Fruit fly (Drosophila melanogaster): ENCODE measurements around the gene CG4766.

CG4766 gene

DNA sequence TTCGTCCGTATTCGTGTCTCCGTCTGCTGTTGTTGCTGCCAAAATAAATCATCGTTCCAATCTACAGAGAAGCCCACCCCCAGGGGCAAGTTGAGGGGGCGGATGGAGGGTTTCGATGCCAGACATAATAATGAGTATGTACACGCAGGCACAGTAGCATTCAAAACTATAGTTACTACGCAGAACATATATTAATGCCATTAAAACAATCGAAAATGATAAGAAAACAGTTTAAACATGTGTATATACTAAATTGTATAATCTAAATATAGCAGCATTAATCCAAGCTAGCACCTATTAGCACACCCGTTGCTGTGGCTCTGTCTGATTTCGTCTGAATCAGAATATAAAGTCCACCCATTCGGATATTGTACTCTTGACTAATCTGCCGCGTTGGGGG, 19.7 kb downstream of the CG4766 start (continued):
- peak; percentile 53; the same call in 1 of the 2 replicates for TF ChIP-seq CG17612 (GFP tag; IDR thresholded peaks at IDR 0.05)
- no peak for TF ChIP-seq sima (GFP tag; optimal IDR thresholded peaks at IDR 0.05)
- peak; percentile 68 for TF ChIP-seq CG12155 (GFP tag; optimal IDR thresholded peaks at IDR 0.05)
- TF ChIP-seq CG2875 (GFP tag; optimal IDR thresholded peaks at IDR 0.05): peak; percentile 54
- TF ChIP-seq CG11398 (GFP tag; optimal IDR thresholded peaks at IDR 0.05): peak; percentile 15
- peak; percentile 55; the same call in 2 of the 3 replicates for TF ChIP-seq CG11560 (tag; IDR thresholded peaks at IDR 0.05)
- TF ChIP-seq CG11456 (GFP tag; IDR thresholded peaks at IDR 0.05): peak; percentile 81
- peak; percentile 73 for TF ChIP-seq sisA (GFP tag; IDR thresholded peaks at IDR 0.05)
- peak; percentile 9 for TF ChIP-seq slp2 (GFP tag; optimal IDR thresholded peaks at IDR 0.05)
- TF ChIP-seq repo (GFP tag; optimal IDR thresholded peaks at IDR 0.05): no peak
- peak; percentile 15 for TF ChIP-seq CG5245 (GFP tag; optimal IDR thresholded peaks at IDR 0.05)
- TF ChIP-seq Taf1 (GFP tag; IDR thresholded peaks at IDR 0.05): peak; percentile 83
- no peak for TF ChIP-seq pzg (GFP tag; optimal IDR thresholded peaks at IDR 0.05)
- peak; percentile 65 for TF ChIP-seq Chrac-16 (GFP tag; optimal IDR thresholded peaks at IDR 0.05)
- peak; percentile 26 for TF ChIP-seq shn (GFP tag; optimal IDR thresholded peaks at IDR 0.05)
- peak; percentile 70 for TF ChIP-seq nmo (GFP tag; optimal IDR thresholded peaks at IDR 0.05)
- peak; percentile 55 for TF ChIP-seq zfh2 (GFP tag; optimal IDR thresholded peaks at IDR 0.05)
- TF ChIP-seq Vsx1 (GFP tag; optimal IDR thresholded peaks at IDR 0.05): peak; percentile 43
- peak; percentile 82 for TF ChIP-seq Ptx1 (GFP tag; IDR thresholded peaks at IDR 0.05)
- no peak for TF ChIP-seq CG3995 (GFP tag; optimal IDR thresholded peaks at IDR 0.05)
- TF ChIP-seq vfl (GFP tag; optimal IDR thresholded peaks at IDR 0.05): peak; percentile 15
- TF ChIP-seq CG15073 (GFP tag; optimal IDR thresholded peaks at IDR 0.05): no peak
- peak; percentile 95 for TF ChIP-seq CG11696 (GFP tag; IDR thresholded peaks at IDR 0.05)
- no peak for TF ChIP-seq pros (GFP tag; optimal IDR thresholded peaks at IDR 0.05)
- TF ChIP-seq B-H1 (GFP tag; IDR thresholded peaks at IDR 0.05): peak; percentile 49; the same call in 1 of the 3 replicates
- TF ChIP-seq Dref (GFP tag; IDR thresholded peaks at IDR 0.05): no peak; the same call in 1 of the 2 replicates
- TF ChIP-seq ab (GFP tag; optimal IDR thresholded peaks at IDR 0.05): no peak
- peak; percentile 39; the same call in 1 of the 2 replicates for TF ChIP-seq Nf-YA (GFP tag; IDR thresholded peaks at IDR 0.05)
- TF ChIP-seq CG10565 (GFP tag; optimal IDR thresholded peaks at IDR 0.05): no peak
- TF ChIP-seq pb (GFP tag; optimal IDR thresholded peaks at IDR 0.05): no peak
- TF ChIP-seq slou (GFP tag; optimal IDR thresholded peaks at IDR 0.05): peak; percentile 43
- TF ChIP-seq CG9797 (GFP tag; optimal IDR thresholded peaks at IDR 0.05): no peak
- TF ChIP-seq sob (GFP tag; IDR thresholded peaks at IDR 0.05): peak; percentile 82
- TF ChIP-seq zen (tag; optimal IDR thresholded peaks at IDR 0.05): no peak
- TF ChIP-seq CG8944 (GFP tag; optimal IDR thresholded peaks at IDR 0.05): peak; percentile 41
- no peak for TF ChIP-seq CG14860 (GFP tag; IDR thresholded peaks at IDR 0.05; ENCODE audit: partially characterized antibody)
- TF ChIP-seq stc (GFP tag; IDR thresholded peaks at IDR 0.05): peak; percentile 82
- TF ChIP-seq chn (GFP tag; optimal IDR thresholded peaks at IDR 0.05): peak; percentile 60
- peak; percentile 84 for TF ChIP-seq CG15269 (tag; optimal IDR thresholded peaks at IDR 0.05)
- peak; percentile 30 for TF ChIP-seq CG6683 (GFP tag; optimal IDR thresholded peaks at IDR 0.05)
- TF ChIP-seq Hsf (GFP tag; optimal IDR thresholded peaks at IDR 0.05): peak; percentile 73
- TF ChIP-seq gsb (GFP tag; IDR thresholded peaks at IDR 0.05): peak; percentile 75
- peak; percentile 40 for TF ChIP-seq pnt (GFP tag; optimal IDR thresholded peaks at IDR 0.05)
- TF ChIP-seq CG6791 (GFP tag; IDR thresholded peaks at IDR 0.05; ENCODE audit: partially characterized antibody): no peak
- peak; percentile 59 for TF ChIP-seq Abd-B (GFP tag; optimal IDR thresholded peaks at IDR 0.05)
- peak; percentile 73 for TF ChIP-seq CG11085 (GFP tag; IDR thresholded peaks at IDR 0.05)
- TF ChIP-seq CHES-1-like (GFP tag; optimal IDR thresholded peaks at IDR 0.05): peak; percentile 14
- TF ChIP-seq CG4360 (GFP tag; IDR thresholded peaks at IDR 0.05): no peak
- TF ChIP-seq CG17802 (tag; optimal IDR thresholded peaks at IDR 0.05): no peak
- TF ChIP-seq CG17328 (GFP tag; IDR thresholded peaks at IDR 0.05): peak; percentile 77
- peak; percentile 10 for TF ChIP-seq kah (GFP tag; optimal IDR thresholded peaks at IDR 0.05)
- TF ChIP-seq Sry-δ (GFP tag; optimal IDR thresholded peaks at IDR 0.05): no peak

All from whole organism, embryonic.